Worm (Caenorhabditis elegans) whole organism, L3 larva: Measurements from ENCODE around the gene dhs-7.

Source experiments
- ZK546.5 ChIP-seq: sonication (generic microtip); optimal IDR thresholded peaks from 2 replicates; lab custom pipeline; 2017; ENCODE audit warnings: missing biosample characterization, missing genetic modification characterization
- ama-1 ChIP-seq: fragments of 150-350 bp; optimal IDR thresholded peaks from 2 replicates; lab custom pipeline; 2018

ce11 chrII:7231951-7232350 is 23.7 kb upstream of the dhs-7 start:
- TF ChIP-seq ama-1 (no peak), ZK546.5 (tag; lab: Kevin White, UChicago) (no peak)
